Fruit fly (Drosophila melanogaster): Measurements from ENCODE around the gene bowl.

bowl gene

DNA sequence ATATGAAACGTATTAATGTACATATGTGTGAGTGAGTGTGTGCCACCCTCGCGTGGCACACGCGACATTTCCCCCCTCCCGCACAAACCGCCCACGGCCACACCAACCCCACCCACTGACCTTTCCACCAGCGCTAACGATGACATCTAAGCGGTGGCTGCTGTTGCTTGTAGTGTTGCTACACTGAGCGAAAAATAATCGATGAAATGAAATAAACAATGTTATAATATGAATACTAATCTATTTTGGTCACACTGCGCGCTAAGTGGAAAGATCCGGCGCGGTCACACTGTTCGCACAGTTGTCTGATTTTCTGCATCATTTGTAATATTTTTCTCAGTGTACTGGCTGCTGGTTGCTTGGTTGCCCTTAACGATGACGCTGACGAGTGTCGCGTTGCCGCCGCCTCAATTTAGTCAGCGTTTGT lies 60.8 kb downstream of the bowl start (continued):
- TF ChIP-seq CG15336 (GFP tag; IDR thresholded peaks at IDR 0.05) = 0 out of 2 replicates have a peak, but pooled peaks have one; percentile 26
- peak; percentile 50 for TF ChIP-seq acj6 (GFP tag; optimal IDR thresholded peaks at IDR 0.05)
- TF ChIP-seq CG3919 (GFP tag; optimal IDR thresholded peaks at IDR 0.05) = peak; percentile 78
- TF ChIP-seq CG6163 (GFP tag; IDR thresholded peaks at IDR 0.05) = peak; percentile 80
- peak; percentile 56 for TF ChIP-seq fd59A (GFP tag; optimal IDR thresholded peaks at IDR 0.05)
- peak; percentile 64 for TF ChIP-seq fkh (GFP tag; optimal IDR thresholded peaks at IDR 0.05)
- peak; percentile 48 for TF ChIP-seq Ets21C (GFP tag; optimal IDR thresholded peaks at IDR 0.05)
- TF ChIP-seq pdm3 (GFP tag; optimal IDR thresholded peaks at IDR 0.05) = peak; percentile 72
